Worm (Caenorhabditis elegans) whole organism, mixed stage, embryonic: Measurements from ENCODE around the gene alkb-1.

Source experiments
- M03D4.4 ChIP-seq: sonication (generic microtip); optimal IDR thresholded peaks from 2 replicates; lab custom pipeline; 2017; ENCODE audit warnings: mild to moderate bottlenecking, missing genetic modification characterization, missing compliant biosample characterization
- bed-3 ChIP-seq: fragments of 200-800 bp; sonication (Bioruptor generic); optimal IDR thresholded peaks from 3 replicates; lab custom pipeline; 2018; ENCODE audit warnings: mild to moderate bottlenecking, missing genetic modification characterization, moderate library complexity, missing compliant biosample characterization
- blmp-1 ChIP-seq: fragments of 150-350 bp; optimal IDR thresholded peaks from 2 replicates; lab custom pipeline; 2014; ENCODE audit warnings: missing biosample characterization, missing genetic modification characterization
- ceh-39 ChIP-seq: fragments of 150-350 bp; optimal IDR thresholded peaks from 2 replicates; lab custom pipeline; 2014; ENCODE audit warnings: missing biosample characterization, missing genetic modification characterization
- ceh-43 ChIP-seq: fragments of 200-800 bp; sonication (Bioruptor generic); optimal IDR thresholded peaks from 2 replicates; lab custom pipeline; 2018; ENCODE audit warnings: mild to moderate bottlenecking, missing genetic modification characterization, moderate library complexity, missing compliant biosample characterization
- ces-1 ChIP-seq: fragments of 150-350 bp; optimal IDR thresholded peaks from 2 replicates; lab custom pipeline; 2014; ENCODE audit warnings: missing biosample characterization, missing genetic modification reagents, missing genetic modification characterization
- drap-1 ChIP-seq: fragments of 200-800 bp; sonication (Bioruptor generic); optimal IDR thresholded peaks from 3 replicates; lab custom pipeline; 2018; ENCODE audit warnings: mild to moderate bottlenecking, missing genetic modification characterization, missing compliant biosample characterization
- elt-1 ChIP-seq: sonication (generic microtip); optimal IDR thresholded peaks from 2 replicates; lab custom pipeline; 2017; ENCODE audit warnings: missing genetic modification characterization, mild to moderate bottlenecking, missing compliant biosample characterization, antibody characterized with exemption, moderate library complexity, borderline replicate concordance; ENCODE audit not compliant: insufficient read depth
- elt-3 ChIP-seq: fragments of 150-350 bp; optimal IDR thresholded peaks from 2 replicates; lab custom pipeline; 2014; ENCODE audit warnings: missing biosample characterization, missing genetic modification characterization
- ham-2 ChIP-seq: fragments of 200-800 bp; sonication (Bioruptor generic); optimal IDR thresholded peaks from 2 replicates; lab custom pipeline; 2018; ENCODE audit warnings: mild to moderate bottlenecking, missing genetic modification characterization, missing compliant biosample characterization
- hlh-1 ChIP-seq: fragments of 150-350 bp; optimal IDR thresholded peaks from 2 replicates; lab custom pipeline; 2014; ENCODE audit warnings: missing biosample characterization, missing genetic modification reagents, missing genetic modification characterization
- lin-13 ChIP-seq: fragments of 150-350 bp; optimal IDR thresholded peaks from 2 replicates; lab custom pipeline; 2014; ENCODE audit warnings: missing biosample characterization, missing genetic modification characterization
- lin-32 ChIP-seq: fragments of 200-800 bp; sonication (Bioruptor generic); optimal IDR thresholded peaks from 2 replicates; lab custom pipeline; 2018; ENCODE audit warnings: mild to moderate bottlenecking, missing genetic modification characterization, missing compliant biosample characterization
- lsy-2 ChIP-seq: fragments of 150-350 bp; optimal IDR thresholded peaks from 2 replicates; lab custom pipeline; 2014; ENCODE audit warnings: missing biosample characterization, missing genetic modification characterization
- mab-5 ChIP-seq: fragments of 150-350 bp; optimal IDR thresholded peaks from 2 replicates; lab custom pipeline; 2014; ENCODE audit warnings: missing biosample characterization, missing genetic modification characterization
- mep-1 ChIP-seq: fragments of 150-350 bp; optimal IDR thresholded peaks from 2 replicates; lab custom pipeline; 2017; ENCODE audit warnings: missing biosample characterization, missing genetic modification reagents, missing genetic modification characterization, inconsistent platforms
- mls-2 ChIP-seq: sonication (generic microtip); optimal IDR thresholded peaks from 2 replicates; lab custom pipeline; 2016; ENCODE audit warnings: mild to moderate bottlenecking, missing genetic modification characterization, moderate library complexity, missing compliant biosample characterization
- nhr-12 ChIP-seq: fragments of 150-350 bp; optimal IDR thresholded peaks from 2 replicates; lab custom pipeline; 2014; ENCODE audit warnings: missing biosample characterization, missing genetic modification characterization
- nhr-2 ChIP-seq: fragments of 150-350 bp; optimal IDR thresholded peaks from 2 replicates; lab custom pipeline; 2014; ENCODE audit warnings: missing biosample characterization, missing genetic modification characterization
- nhr-237 ChIP-seq: fragments of 150-350 bp; optimal IDR thresholded peaks from 2 replicates; lab custom pipeline; 2014; ENCODE audit warnings: missing biosample characterization, missing genetic modification characterization
- nhr-28 ChIP-seq: fragments of 150-350 bp; optimal IDR thresholded peaks from 2 replicates; lab custom pipeline; 2014; ENCODE audit warnings: missing biosample characterization, missing genetic modification characterization
- nhr-76 ChIP-seq: sonication (generic microtip); optimal IDR thresholded peaks from 2 replicates; lab custom pipeline; 2017; ENCODE audit warnings: missing biosample characterization, missing genetic modification characterization
- pha-4 ChIP-seq: fragments of 150-350 bp; optimal IDR thresholded peaks from 2 replicates; lab custom pipeline; 2018; ENCODE audit warnings: missing biosample characterization, missing genetic modification reagents, missing genetic modification characterization
- snpc-4 ChIP-seq: fragments of 150-350 bp; optimal IDR thresholded peaks from 2 replicates; lab custom pipeline; 2014; ENCODE audit warnings: missing biosample characterization, missing genetic modification characterization
- sptf-1 ChIP-seq: sonication (generic microtip); optimal IDR thresholded peaks from 2 replicates; lab custom pipeline; 2017; ENCODE audit warnings: mild to moderate bottlenecking, missing genetic modification characterization, moderate library complexity, missing compliant biosample characterization
- tbx-8 ChIP-seq: fragments of 200-800 bp; sonication (Bioruptor generic); optimal IDR thresholded peaks from 2 replicates; lab custom pipeline; 2018; ENCODE audit warnings: mild to moderate bottlenecking, missing genetic modification characterization, moderate library complexity, missing compliant biosample characterization
- unc-120 ChIP-seq: sonication (generic microtip); optimal IDR thresholded peaks from 2 replicates; lab custom pipeline; 2017; ENCODE audit warnings: missing genetic modification characterization, missing compliant biosample characterization; ENCODE audit not compliant: poor library complexity, severe bottlenecking
- unc-62 ChIP-seq: fragments of 150-350 bp; optimal IDR thresholded peaks from 2 replicates; lab custom pipeline; 2014; ENCODE audit warnings: missing biosample characterization, missing genetic modification reagents, missing genetic modification characterization
- zip-8 ChIP-seq: fragments of 150-350 bp; optimal IDR thresholded peaks from 2 replicates; lab custom pipeline; 2014; ENCODE audit warnings: missing biosample characterization, missing genetic modification characterization
- ztf-11 ChIP-seq: fragments of 150-350 bp; optimal IDR thresholded peaks from 2 replicates; lab custom pipeline; 2014; ENCODE audit warnings: missing biosample characterization, missing genetic modification characterization

Gene alkb-1

ce11 chrII:1419994-1420393 lies 7.8 kb downstream of the alkb-1 start:
- TF ChIP-seq snpc-4 (tag; lab: Kevin White, UChicago) (no peak), ztf-11 (tag; lab: Kevin White, UChicago) (no peak), lin-13 (no peak), unc-62 (GFP tag; lab: Kevin White, UChicago) (no peak), M03D4.4 (tag; lab: Kevin White, UChicago) (no peak), pha-4 (tag; lab: Kevin White, UChicago) (no peak), blmp-1 (no peak)

- TF ChIP-seq mab-5 (tag; lab: Kevin White, UChicago) (no peak), zip-8 (no peak), elt-1 (tag; lab: Kevin White, UChicago) (no peak), elt-3 (no peak), sptf-1 (no peak), nhr-237 (no peak), lsy-2 (tag; lab: Kevin White, UChicago) (no peak), unc-62 (GFP tag; lab: Kevin White, UChicago) (no peak), pha-4 (tag; lab: Kevin White, UChicago) (no peak), lin-13 (no peak), blmp-1 (no peak), bed-3 (GFP tag; lab: Kevin White, UChicago) (no peak), hlh-1 (tag; lab: Kevin White, UChicago) (no peak), snpc-4 (tag; lab: Kevin White, UChicago) (no peak), drap-1 (no peak), nhr-76 (tag; lab: Kevin White, UChicago) (no peak), M03D4.4 (tag; lab: Kevin White, UChicago) (no peak), ceh-39 (tag; lab: Kevin White, UChicago) (no peak), mep-1 (tag; lab: Kevin White, UChicago) (no peak)
These were observed 8.7 kb downstream of the alkb-1 start for ce11 chrII:1420806-1421463.

- TF ChIP-seq blmp-1 (no peak), pha-4 (tag; lab: Kevin White, UChicago) (no peak), unc-120 (tag; lab: Kevin White, UChicago) (no peak), hlh-1 (tag; lab: Kevin White, UChicago) (no peak), ceh-43 (no peak)
These were observed 11.5 kb downstream of the alkb-1 start, which contains the start of gene Y51H7C.10 for ce11 chrII:1423660-1424059. TSS of gene Y51H7C.10 (minus strand) at chrII:1423760.

ce11 chrII:1436715-1437114 lies 24.5 kb downstream of the alkb-1 start:
- TF ChIP-seq mls-2 (no peak), lin-32 (no peak), ceh-43 (no peak)

ce11 chrII:1437449-1438335 lies 25.5 kb downstream of the alkb-1 start, which contains the start of gene nol-6:
TSS of gene nol-6 (minus strand) at chrII:1437499.
- TF ChIP-seq ces-1 (GFP tag; lab: Kevin White, UChicago) (peak; percentile 40), bed-3 (GFP tag; lab: Kevin White, UChicago) (no peak), lsy-2 (tag; lab: Kevin White, UChicago) (peak; percentile 8), mep-1 (tag; lab: Kevin White, UChicago) (peak; percentile 9), nhr-237 (no peak), nhr-76 (tag; lab: Kevin White, UChicago) (no peak)

ce11 chrII:1438336-1438589 lies 26.1 kb downstream of the alkb-1 start, which contains the start of gene Y51H7C.3:
TSS of gene Y51H7C.3 (plus strand) at chrII:1438490.
- no peak for TF ChIP-seq ham-2 (GFP tag; lab: Kevin White, UChicago)
- no peak for TF ChIP-seq nhr-28
- no peak for TF ChIP-seq tbx-8 (GFP tag; lab: Kevin White, UChicago)
- no peak for TF ChIP-seq ces-1 (GFP tag; lab: Kevin White, UChicago)
- TF ChIP-seq unc-120 (tag; lab: Kevin White, UChicago) = no peak
- no peak for TF ChIP-seq hlh-1 (tag; lab: Kevin White, UChicago)
- TF ChIP-seq blmp-1 = no peak
- TF ChIP-seq pha-4 (tag; lab: Kevin White, UChicago) = no peak
- no peak for TF ChIP-seq unc-62 (GFP tag; lab: Kevin White, UChicago)
- TF ChIP-seq lin-32 = no peak
- TF ChIP-seq nhr-76 (tag; lab: Kevin White, UChicago) = no peak
- TF ChIP-seq ceh-39 (tag; lab: Kevin White, UChicago) = no peak
- no peak for TF ChIP-seq nhr-2 (tag; lab: Kevin White, UChicago)
- TF ChIP-seq mab-5 (tag; lab: Kevin White, UChicago) = no peak
- no peak for TF ChIP-seq nhr-12 (tag; lab: Kevin White, UChicago)
- TF ChIP-seq lin-13 = no peak
- no peak for TF ChIP-seq ztf-11 (tag; lab: Kevin White, UChicago)
- no peak for TF ChIP-seq elt-3
- TF ChIP-seq mls-2 = no peak
- no peak for TF ChIP-seq ceh-43
